Fruit fly (Drosophila melanogaster): ENCODE data around the gene nuf.

- TF ChIP-seq ss (GFP tag; optimal IDR thresholded peaks at IDR 0.05) (peak; percentile 22 to 51), CG3032 (tag; optimal IDR thresholded peaks at IDR 0.05) (no peak), CG6854 (GFP tag; optimal IDR thresholded peaks at IDR 0.05) (peak; percentile 75), Hr4 (GFP tag; optimal IDR thresholded peaks at IDR 0.05) (no peak)
Measured at dm6 chr3L:14202318-14202717, 11.6 kb downstream of the nuf start.

Data from whole organism, prepupa.